Fruit fly (Drosophila melanogaster) whole organism, pupa: ENCODE data around the gene CG2233.

Source experiments
- CG32121 ChIP-seq: fragments of 200-800 bp; sonication (Bioruptor generic); IDR thresholded peaks from 2 replicates; pipeline ENCODE4 v1.3.6; 2022; ENCODE audit warnings: missing biosample characterization, missing genetic modification characterization
- CG9948 ChIP-seq: fragments of 200-800 bp; sonication (Bioruptor generic); optimal IDR thresholded peaks from 2 replicates; lab custom pipeline; 2018; ENCODE audit warnings: missing biosample characterization, mild to moderate bottlenecking, missing genetic modification characterization, moderate library complexity
- Pif1A ChIP-seq: fragments of 200-800 bp; sonication (Bioruptor generic); optimal IDR thresholded peaks from 3 replicates; lab custom pipeline; 2016; ENCODE audit warnings: missing biosample characterization, missing genetic modification characterization
- Snoo ChIP-seq: fragments of 200-800 bp; sonication (Bioruptor generic); optimal IDR thresholded peaks from 3 replicates; lab custom pipeline; 2017; ENCODE audit warnings: missing biosample characterization, mild to moderate bottlenecking, missing genetic modification characterization, inconsistent platforms

- no peak for TF ChIP-seq Pif1A (GFP tag; lab: Kevin White, UChicago)
- no peak for TF ChIP-seq CG9948 (tag; lab: Kevin White, UChicago)
- TF ChIP-seq Snoo: no peak
- TF ChIP-seq CG32121 (GFP tag; lab: Robert Waterston, UW): no peak
Measured at dm6 chrX:8021245-8021644, 16.1 kb downstream of the CG2233 start, which contains the start of gene CG15333.
